Fruit fly (Drosophila melanogaster) whole organism, adult: ENCODE data around the gene UQCR-C2.

Experiments
- CG11617 ChIP-seq: fragments of 200-800 bp; sonication (Bioruptor generic); optimal IDR thresholded peaks from 2 replicates; lab custom pipeline; 2017; ENCODE audit warnings: mild to moderate bottlenecking, missing biosample characterization, missing genetic modification reagents, missing genetic modification characterization
- CG12768 ChIP-seq: fragments of 200-800 bp; sonication (Bioruptor generic); optimal IDR thresholded peaks from 2 replicates; lab custom pipeline; 2017; ENCODE audit warnings: missing biosample characterization, missing genetic modification characterization, mild to moderate bottlenecking, moderate library complexity, missing genetic modification reagents
- CG14711 ChIP-seq: fragments of 200-800 bp; sonication (Bioruptor generic); optimal IDR thresholded peaks from 2 replicates; lab custom pipeline; 2018; ENCODE audit warnings: missing biosample characterization, mild to moderate bottlenecking, missing genetic modification characterization, moderate library complexity
- CG1620 ChIP-seq: fragments of 200-800 bp; sonication (Bioruptor generic); optimal IDR thresholded peaks from 2 replicates; lab custom pipeline; 2016; ENCODE audit warnings: missing biosample characterization, missing genetic modification characterization
- CG33017 ChIP-seq: fragments of 200-800 bp; sonication (Bioruptor generic); optimal IDR thresholded peaks from 2 replicates; lab custom pipeline; 2018; ENCODE audit warnings: missing biosample characterization, mild to moderate bottlenecking, missing genetic modification characterization, moderate library complexity
- CG5204 ChIP-seq: fragments of 200-800 bp; sonication (Bioruptor generic); optimal IDR thresholded peaks from 2 replicates; lab custom pipeline; 2016; ENCODE audit warnings: missing biosample characterization, missing genetic modification characterization
- CG7045 ChIP-seq: fragments of 200-800 bp; sonication (Bioruptor generic); optimal IDR thresholded peaks from 2 replicates; lab custom pipeline; 2017; ENCODE audit warnings: missing biosample characterization, mild to moderate bottlenecking, missing genetic modification characterization
- CG7101 ChIP-seq: fragments of 200-800 bp; sonication (Bioruptor generic); optimal IDR thresholded peaks from 2 replicates; lab custom pipeline; 2018; ENCODE audit warnings: missing biosample characterization, mild to moderate bottlenecking, missing genetic modification characterization, moderate library complexity
- Clk ChIP-seq: fragments of 200-800 bp; sonication (Bioruptor generic); optimal IDR thresholded peaks from 2 replicates; lab custom pipeline; 2017; ENCODE audit warnings: missing biosample characterization, missing genetic modification characterization
- Crg-1 ChIP-seq: fragments of 200-800 bp; sonication (Bioruptor generic); optimal IDR thresholded peaks from 2 replicates; lab custom pipeline; 2016; ENCODE audit warnings: missing biosample characterization, missing genetic modification characterization
- Hr96 ChIP-seq: fragments of 200-800 bp; sonication (Bioruptor generic); optimal IDR thresholded peaks from 2 replicates; lab custom pipeline; 2016; ENCODE audit warnings: missing biosample characterization, missing genetic modification characterization
- Mnt ChIP-seq: fragments of 200-800 bp; sonication (Bioruptor generic); optimal IDR thresholded peaks from 2 replicates; lab custom pipeline; 2016; ENCODE audit warnings: missing biosample characterization, mild to moderate bottlenecking, missing genetic modification characterization
- bab1 ChIP-seq: fragments of 200-800 bp; sonication (Bioruptor generic); optimal IDR thresholded peaks from 3 replicates; lab custom pipeline; 2019; ENCODE audit warnings: missing biosample characterization, mild to moderate bottlenecking, missing genetic modification characterization, moderate library complexity
- cic ChIP-seq: fragments of 200-800 bp; sonication (Bioruptor generic); optimal IDR thresholded peaks from 2 replicates; lab custom pipeline; 2017; ENCODE audit warnings: missing biosample characterization, mild to moderate bottlenecking, missing genetic modification characterization, moderate library complexity
- cnc ChIP-seq, 2 experiments: fragments of >200 bp; optimal IDR thresholded peaks; 2 replicates each; lab custom pipeline; 2017
- kay ChIP-seq: fragments of 200-800 bp; sonication (Bioruptor generic); peaks from one replicate; lab custom pipeline; 2016; ENCODE audit warnings: missing biosample characterization, missing genetic modification characterization, borderline replicate concordance
- ovo ChIP-seq: fragments of 200-800 bp; sonication (Bioruptor generic); optimal IDR thresholded peaks from 2 replicates; lab custom pipeline; 2016; ENCODE audit warnings: missing biosample characterization, missing genetic modification characterization
- pad ChIP-seq: fragments of 200-800 bp; sonication (Bioruptor generic); optimal IDR thresholded peaks from 3 replicates; lab custom pipeline; 2017; ENCODE audit warnings: missing biosample characterization, missing genetic modification characterization, mild to moderate bottlenecking, moderate library complexity, missing genetic modification reagents
- tj ChIP-seq: fragments of 200-800 bp; sonication (Bioruptor generic); optimal IDR thresholded peaks from 3 replicates; lab custom pipeline; 2017; ENCODE audit warnings: missing biosample characterization, mild to moderate bottlenecking, missing genetic modification characterization, moderate library complexity
- toe ChIP-seq: fragments of 200-800 bp; sonication (Bioruptor generic); optimal IDR thresholded peaks from 2 replicates; lab custom pipeline; 2016; ENCODE audit warnings: missing biosample characterization, missing genetic modification characterization

UQCR-C2 gene

DNA sequence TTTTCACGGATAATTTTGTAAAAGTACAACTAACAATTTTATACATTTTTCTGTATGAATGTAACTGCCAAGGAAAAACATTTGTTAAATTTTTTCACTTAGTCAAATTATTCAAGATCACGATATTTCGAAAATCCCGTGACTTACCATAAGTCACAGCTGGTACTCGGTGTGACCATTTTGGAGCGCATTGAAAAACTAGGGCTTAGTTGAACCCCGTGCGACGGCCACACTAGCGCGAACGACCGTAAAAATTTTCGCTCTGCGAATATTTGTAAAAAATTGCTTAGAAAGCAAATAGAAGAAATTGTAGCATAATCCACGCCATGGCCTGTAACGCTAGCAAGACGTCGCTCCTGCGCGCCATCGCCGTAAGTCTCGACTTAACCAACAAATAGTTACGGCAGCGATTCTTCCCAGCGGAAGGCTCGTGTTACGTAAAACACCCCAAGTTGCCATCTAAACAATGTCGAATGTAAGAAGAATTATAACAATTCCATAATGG lies at the start of gene UQCR-C2:
TSS of gene UQCR-C2 (plus strand) at position 51 of the 505 bp plus-strand sequence.
- TF ChIP-seq pad: no peak
- TF ChIP-seq CG12768 (GFP tag; lab: Kevin White, UChicago): no peak
- TF ChIP-seq bab1 (GFP tag; lab: Kevin White, UChicago): peak; percentile 76
- TF ChIP-seq CG7045: no peak
- TF ChIP-seq CG33017 (tag; lab: Kevin White, UChicago): peak; percentile 5
- TF ChIP-seq CG1620 (GFP tag; lab: Kevin White, UChicago): peak; percentile 68
- peak; percentile 54 for TF ChIP-seq tj
- TF ChIP-seq cic (GFP tag; lab: Kevin White, UChicago): peak; percentile 47
- TF ChIP-seq CG11617: peak; percentile 48
- peak; percentile 54 for TF ChIP-seq CG7101
- no peak for TF ChIP-seq kay (GFP tag; lab: Kevin White, UChicago)
- TF ChIP-seq ovo (GFP tag; lab: Kevin White, UChicago): no peak
- no peak for TF ChIP-seq Clk
- TF ChIP-seq Hr96 (GFP tag; lab: Kevin White, UChicago): no peak
- TF ChIP-seq cnc (optimal IDR thresholded peaks at IDR 0.05; lab: Kevin White, UChicago): no peak
- TF ChIP-seq CG14711 (tag; lab: Kevin White, UChicago): peak; percentile 30
- no peak for TF ChIP-seq toe
- no peak for TF ChIP-seq CG5204
- TF ChIP-seq Mnt: peak; percentile 70
- peak; percentile 29 for TF ChIP-seq Crg-1

DNA sequence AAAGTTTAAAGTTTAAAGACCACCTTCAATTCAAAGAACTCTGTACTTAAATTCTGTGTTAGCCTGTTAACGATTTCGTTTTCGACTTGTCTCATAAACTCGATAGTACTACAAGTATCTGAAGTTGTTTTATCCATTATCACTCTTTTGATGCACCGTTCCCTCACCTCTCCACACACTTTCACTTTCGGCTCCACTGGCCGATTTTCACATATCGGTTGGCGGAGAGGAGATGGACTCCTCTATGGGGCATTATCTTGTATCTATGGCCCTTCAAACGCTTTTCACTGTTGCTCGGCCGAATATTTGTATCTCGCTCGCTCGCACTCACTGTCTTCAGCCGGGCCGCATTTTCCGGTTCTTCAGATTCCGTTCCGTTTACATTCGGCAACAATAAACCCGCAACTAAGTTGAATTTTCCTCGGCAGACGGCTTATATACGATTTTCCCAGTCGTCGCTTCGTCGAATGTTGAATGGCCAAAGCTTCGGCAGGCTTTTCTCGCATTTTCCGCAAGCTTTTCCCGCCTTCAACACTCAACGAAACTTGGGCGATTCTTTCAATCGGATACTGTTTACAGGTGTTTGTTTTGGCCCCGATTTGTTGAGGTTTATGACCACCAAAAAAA lies 40.8 kb upstream of the UQCR-C2 start, which contains the start of gene CG43373:
TSS of gene CG43373 (minus strand) at position 373 of the 627 bp plus-strand sequence.
- no peak for TF ChIP-seq CG33017 (tag; lab: Kevin White, UChicago)

DNA sequence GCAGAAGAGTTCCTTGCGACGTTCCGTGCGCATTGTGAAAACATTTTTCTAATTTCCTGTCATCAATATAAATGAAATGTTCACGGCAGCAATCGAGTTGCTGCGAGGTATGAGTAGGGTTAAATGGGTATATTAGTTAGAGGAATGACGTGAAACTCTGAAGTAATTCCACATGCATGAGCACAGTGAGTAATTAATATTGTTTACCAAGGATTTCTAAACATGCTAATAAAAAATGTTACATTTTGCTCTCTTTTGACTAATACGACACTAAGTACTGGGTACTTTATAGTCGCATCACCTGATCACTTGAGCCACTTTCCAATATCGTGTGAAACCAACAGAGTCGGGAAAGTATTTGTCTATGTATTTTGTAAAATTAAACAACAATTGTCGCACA lies 39.7 kb upstream of the UQCR-C2 start:
- TF ChIP-seq toe (no peak), pad (no peak), CG7101 (no peak), Mnt (no peak), CG12768 (GFP tag; lab: Kevin White, UChicago) (no peak), kay (GFP tag; lab: Kevin White, UChicago) (no peak), bab1 (GFP tag; lab: Kevin White, UChicago) (no peak), CG1620 (GFP tag; lab: Kevin White, UChicago) (no peak), CG33017 (tag; lab: Kevin White, UChicago) (no peak), cnc (optimal IDR thresholded peaks at IDR 0.05; lab: Kevin White, UChicago) (no peak), CG5204 (no peak), tj (no peak), ovo (GFP tag; lab: Kevin White, UChicago) (no peak), Clk (no peak), CG14711 (tag; lab: Kevin White, UChicago) (no peak), CG11617 (no peak)

DNA sequence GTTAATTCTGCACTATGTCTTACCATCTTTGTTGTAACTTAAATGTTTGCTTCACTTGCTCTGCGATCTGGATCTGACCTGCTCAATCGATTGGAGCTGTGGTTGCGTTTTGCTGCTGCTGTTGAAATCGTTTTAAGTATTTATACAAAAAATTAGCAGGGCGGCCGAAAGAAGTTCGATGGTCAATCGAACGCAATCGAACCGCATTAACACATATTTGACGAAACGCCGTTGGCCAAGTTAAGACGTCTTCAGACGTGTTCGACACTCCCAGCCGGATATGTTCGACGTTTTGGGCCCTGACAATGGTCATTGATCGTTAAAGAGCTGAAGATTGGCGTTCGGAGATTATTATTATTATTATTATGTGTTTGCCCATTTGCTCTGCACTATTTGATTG lies 38.4 kb upstream of the UQCR-C2 start, which contains the start of gene CG13033:
TSS of gene CG13033 (minus strand) at position 118 of the 400 bp plus-strand sequence.
- no peak for TF ChIP-seq Mnt
- TF ChIP-seq CG11617: no peak
- TF ChIP-seq cic (GFP tag; lab: Kevin White, UChicago): no peak
- no peak for TF ChIP-seq tj
- TF ChIP-seq CG7045: no peak
- no peak for TF ChIP-seq ovo (GFP tag; lab: Kevin White, UChicago)
- no peak for TF ChIP-seq Crg-1
- no peak for TF ChIP-seq kay (GFP tag; lab: Kevin White, UChicago)

DNA sequence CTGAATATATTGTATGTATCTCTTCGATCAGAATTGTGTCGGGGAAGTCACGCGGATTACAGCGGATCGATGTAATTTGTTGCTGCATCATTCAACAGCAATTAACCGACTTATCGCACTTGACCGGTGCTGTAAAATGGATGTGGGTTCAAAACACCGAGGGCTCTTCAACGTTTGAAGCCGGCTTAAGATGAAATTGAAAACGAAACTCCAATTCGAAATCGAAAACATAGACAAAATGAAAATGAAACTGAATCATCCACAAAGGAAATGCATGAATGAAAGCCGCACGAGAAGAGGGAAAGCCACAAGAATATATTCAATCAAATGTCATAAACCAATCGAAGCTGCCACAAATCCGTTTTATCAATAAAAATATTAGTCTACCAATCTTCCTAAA lies 37.8 kb upstream of the UQCR-C2 start:
- TF ChIP-seq CG5204 (no peak), tj (no peak), bab1 (GFP tag; lab: Kevin White, UChicago) (no peak), kay (GFP tag; lab: Kevin White, UChicago) (no peak), CG14711 (tag; lab: Kevin White, UChicago) (no peak)

DNA sequence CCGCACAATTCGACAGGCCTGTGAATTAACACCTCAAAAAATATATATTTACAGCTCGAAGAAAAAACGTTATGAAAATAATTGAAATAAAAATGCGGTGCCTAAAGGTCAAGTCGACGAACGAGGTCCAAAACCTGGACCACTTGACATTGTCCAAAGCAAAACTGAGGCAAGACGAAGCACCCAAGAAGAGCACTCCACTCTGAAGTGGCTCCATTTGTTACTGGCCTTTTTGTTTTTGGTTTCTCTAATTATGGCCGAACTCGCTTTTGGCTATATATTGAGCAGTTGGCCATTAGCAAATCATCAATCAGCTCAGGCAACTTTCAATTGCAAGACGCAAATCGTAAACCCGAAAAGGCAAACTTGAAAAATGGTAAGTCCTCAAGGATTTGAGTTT lies 27.4 kb upstream of the UQCR-C2 start, which contains the start of gene CG4229:
TSS of gene CG4229 (plus strand) at position 301 of the 400 bp plus-strand sequence.
- TF ChIP-seq bab1 (GFP tag; lab: Kevin White, UChicago): no peak
- no peak for TF ChIP-seq CG7045
- no peak for TF ChIP-seq cnc (optimal IDR thresholded peaks at IDR 0.05; lab: Kevin White, UChicago)
- TF ChIP-seq CG1620 (GFP tag; lab: Kevin White, UChicago): no peak
- no peak for TF ChIP-seq Crg-1
- no peak for TF ChIP-seq tj
- no peak for TF ChIP-seq Clk
- no peak for TF ChIP-seq cic (GFP tag; lab: Kevin White, UChicago)

DNA sequence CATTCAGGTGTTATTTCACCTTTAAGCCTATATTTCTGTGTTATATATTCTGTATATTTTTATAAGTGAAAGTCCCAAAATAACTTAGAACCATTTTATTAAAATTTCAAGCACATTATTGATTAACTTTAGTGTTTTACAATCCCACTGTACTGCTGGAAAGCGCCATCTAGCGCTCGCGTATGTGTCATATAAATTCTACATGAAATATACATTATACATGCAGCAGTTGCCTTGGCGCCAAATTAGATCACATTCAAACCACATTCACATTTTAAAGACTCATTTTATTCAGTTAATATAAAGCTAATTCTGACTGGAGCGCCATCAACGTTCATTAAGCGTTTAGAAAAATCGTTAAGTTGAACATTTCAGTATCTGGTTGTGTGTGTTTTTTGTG lies 20.6 kb upstream of the UQCR-C2 start:
- no peak for TF ChIP-seq CG7045
- no peak for TF ChIP-seq CG33017 (tag; lab: Kevin White, UChicago)
- no peak for TF ChIP-seq CG5204
- no peak for TF ChIP-seq CG7101
- TF ChIP-seq bab1 (GFP tag; lab: Kevin White, UChicago): no peak
- no peak for TF ChIP-seq CG14711 (tag; lab: Kevin White, UChicago)
- TF ChIP-seq Clk: no peak
- TF ChIP-seq Hr96 (GFP tag; lab: Kevin White, UChicago): no peak
- TF ChIP-seq cic (GFP tag; lab: Kevin White, UChicago): no peak
- TF ChIP-seq tj: no peak
- TF ChIP-seq CG1620 (GFP tag; lab: Kevin White, UChicago): no peak
- TF ChIP-seq cnc (optimal IDR thresholded peaks at IDR 0.05; lab: Kevin White, UChicago): no peak
- no peak for TF ChIP-seq pad
- TF ChIP-seq ovo (GFP tag; lab: Kevin White, UChicago): no peak
